Fruit fly (Drosophila melanogaster) S2 (cell line): ENCODE results near the gene bif.

ENCODE experiments used
- CG8478 ChIP-seq: fragments of >200 bp; optimal IDR thresholded peaks from 2 replicates; lab custom pipeline; 2018
- CTCF ChIP-seq, 2 experiments: fragments of >200 bp; optimal IDR thresholded peaks; 2 replicates each; lab custom pipeline; 2018

Gene bif

dm6 chrX:11713808-11714528 lies 35.2 kb downstream of the bif start:
- TF ChIP-seq CG8478, result no peak
- TF ChIP-seq CTCF (optimal IDR thresholded peaks at IDR 0.05; lab: Kevin White, UChicago), result no peak

DNA sequence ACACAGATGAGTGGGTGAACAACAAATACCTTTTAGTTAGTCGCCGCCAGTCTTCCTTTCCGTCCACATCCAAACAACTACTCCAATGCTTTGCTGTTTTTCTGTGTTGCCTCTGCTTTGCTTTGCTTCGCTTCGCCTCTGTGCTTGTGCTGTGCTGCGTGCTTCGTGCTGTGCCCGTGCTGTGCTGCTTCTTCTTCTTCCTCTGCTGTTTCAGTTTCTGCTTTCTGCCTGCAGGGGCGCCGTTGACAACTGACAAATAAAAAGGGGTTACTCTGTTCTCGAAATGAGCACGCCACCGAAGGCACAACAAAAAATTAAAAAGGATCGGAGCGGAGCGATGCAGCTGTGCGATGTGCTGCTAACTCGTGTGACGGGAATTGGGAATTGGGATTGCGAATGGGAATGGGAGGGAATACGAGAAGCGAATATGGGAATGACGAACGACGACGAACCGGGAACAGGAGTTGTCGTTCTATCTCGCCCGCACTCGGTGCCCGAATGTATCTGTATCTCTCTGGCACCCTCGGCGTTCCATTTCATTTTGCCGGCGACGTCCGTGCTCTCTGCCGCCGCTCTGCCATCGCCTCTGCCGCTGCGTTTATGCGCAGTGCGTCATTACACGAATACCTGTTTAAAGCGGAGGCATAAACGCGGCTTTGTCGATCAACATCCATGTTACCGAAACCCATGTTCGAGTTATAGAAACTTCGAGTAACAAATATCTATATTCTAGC lies 35.9 kb downstream of the bif start:
- TF ChIP-seq CG8478 (no peak), CTCF (optimal IDR thresholded peaks at IDR 0.05; lab: Kevin White, UChicago) (peak; percentile 48 to 63)

- no peak for TF ChIP-seq CTCF (optimal IDR thresholded peaks at IDR 0.05; lab: Kevin White, UChicago)
- TF ChIP-seq CG8478, result no peak
Observed at dm6 chrX:11715263-11715659, 36.5 kb downstream of the bif start, which contains the start of gene Amun. Gene Amun (minus strand): TSS chrX:11715565.

dm6 chrX:11715937-11716730 lies 37.4 kb downstream of the bif start:
- TF ChIP-seq CTCF (optimal IDR thresholded peaks at IDR 0.05; lab: Kevin White, UChicago) (no peak), CG8478 (no peak)

DNA sequence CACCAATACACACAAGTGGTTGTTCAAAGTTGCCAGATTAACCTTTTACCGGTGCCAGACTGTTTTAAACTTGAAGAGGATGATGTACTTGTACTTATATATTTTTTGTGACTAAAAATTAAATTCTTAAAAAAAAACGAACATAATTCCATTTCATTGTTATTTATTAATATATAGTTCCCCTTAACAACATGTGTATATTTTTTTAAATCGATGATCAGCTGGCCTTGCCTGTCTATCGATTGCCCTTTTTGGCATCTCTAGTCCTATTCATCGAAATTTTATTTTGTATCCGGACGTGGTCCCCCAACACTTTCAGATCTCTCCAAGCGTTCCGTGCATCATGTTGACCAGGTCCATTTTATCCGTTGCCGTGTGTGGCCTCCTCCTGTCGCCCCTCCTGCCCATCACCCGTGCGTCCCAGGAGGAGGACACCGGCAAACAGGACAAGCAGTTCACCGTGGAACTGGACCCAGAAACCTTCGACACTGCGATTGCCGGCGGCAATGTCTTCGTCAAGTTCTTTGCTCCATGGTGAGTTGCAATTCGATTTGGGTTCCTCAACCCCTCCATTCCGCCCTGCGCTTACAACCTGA lies 38.1 kb downstream of the bif start, which contains the start of gene prtp:
prtp (plus strand) TSS at position 26 of the 596 bp plus-strand sequence.
- TF ChIP-seq CTCF (optimal IDR thresholded peaks at IDR 0.05; lab: Kevin White, UChicago), result no peak
- no peak for TF ChIP-seq CG8478

DNA sequence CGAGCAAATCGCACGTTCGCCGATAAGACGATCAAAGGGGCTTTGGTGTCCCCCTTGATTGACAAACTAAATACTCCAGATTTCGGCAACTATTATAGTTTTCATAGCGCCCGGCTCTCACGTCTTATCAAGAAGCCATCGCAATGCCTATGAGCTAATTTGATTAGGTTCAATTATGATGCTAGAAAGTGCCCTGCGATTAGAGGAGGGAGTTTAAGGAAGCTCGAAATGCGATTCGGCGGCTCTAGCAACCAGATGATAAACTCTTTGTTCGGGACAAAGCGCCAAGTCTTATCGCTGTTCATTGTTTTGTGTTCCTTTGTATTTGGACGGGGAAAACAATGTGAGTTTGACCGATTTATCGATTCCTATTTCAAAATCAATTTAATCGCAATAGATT lies 39.1 kb downstream of the bif start:
- TF ChIP-seq CG8478 (no peak), CTCF (optimal IDR thresholded peaks at IDR 0.05; lab: Kevin White, UChicago) (no peak)

DNA sequence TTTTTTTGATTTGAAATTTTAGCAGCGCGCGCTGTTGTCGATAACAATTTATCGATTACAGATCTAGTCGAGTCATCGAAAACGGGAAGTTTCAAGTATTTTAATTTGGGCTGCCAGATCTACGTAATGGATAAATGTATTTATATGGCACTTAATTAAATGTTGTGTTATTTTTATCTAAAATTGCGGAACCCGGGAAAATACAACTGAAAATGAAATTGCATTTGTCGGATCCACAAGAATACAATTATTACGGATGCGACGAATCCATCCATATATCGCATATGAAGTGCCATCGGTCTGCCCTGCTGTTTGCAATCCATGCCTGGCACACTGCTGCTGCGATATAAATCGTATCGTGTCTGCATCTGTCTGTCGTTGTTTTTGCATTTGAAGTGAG lies 41.4 kb downstream of the bif start, which contains the start of gene Tango10:
Tango10 (plus strand) TSS at position 108 of the 400 bp plus-strand sequence.
- TF ChIP-seq CG8478 (no peak), CTCF (optimal IDR thresholded peaks at IDR 0.05; lab: Kevin White, UChicago) (no peak)

DNA sequence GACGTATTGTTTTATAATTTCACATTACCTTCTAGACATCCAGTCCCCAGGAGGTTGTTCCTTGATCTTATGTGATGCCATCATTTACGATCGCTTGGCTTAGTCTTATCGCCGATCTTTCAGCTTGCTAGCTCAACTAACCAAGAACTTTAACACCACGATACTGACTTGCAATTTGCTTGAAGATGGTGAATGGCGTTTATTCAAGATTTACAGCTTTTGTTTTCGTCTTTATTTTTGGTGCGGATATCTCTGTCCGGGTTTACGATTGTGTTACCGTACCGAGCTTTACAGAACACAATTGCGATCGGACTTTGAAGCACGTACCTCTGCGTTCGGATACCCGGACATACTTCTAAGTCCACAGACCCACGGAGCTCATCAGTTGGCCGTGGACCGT lies 45.2 kb downstream of the bif start, which contains the start of gene CG15221:
CG15221 (plus strand) TSS at position 301 of the 400 bp plus-strand sequence.
- TF ChIP-seq CTCF (optimal IDR thresholded peaks at IDR 0.05; lab: Kevin White, UChicago), result no peak
- no peak for TF ChIP-seq CG8478

DNA sequence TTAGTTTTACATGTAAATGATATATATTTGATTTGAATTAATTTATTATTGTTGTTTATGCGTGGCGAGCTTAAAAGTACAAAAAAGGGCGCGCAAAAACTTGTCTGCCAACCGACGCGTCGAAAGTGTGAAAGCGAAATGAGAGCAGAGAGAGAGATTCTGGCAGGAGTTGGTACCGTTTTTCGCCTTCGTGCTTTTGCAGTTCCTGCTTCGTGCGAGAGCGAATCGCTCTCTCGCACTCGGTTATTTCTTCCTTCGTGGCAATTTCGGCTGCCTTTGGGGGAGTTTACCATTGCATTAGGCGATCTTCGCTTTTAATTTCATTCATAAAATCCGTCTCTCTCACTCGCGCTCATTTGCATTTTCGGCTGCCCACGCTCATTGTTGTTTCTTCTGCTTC lies 50.2 kb downstream of the bif start, which contains the start of gene inaF-D:
inaF-D (minus strand) TSS at position 101 of the 400 bp plus-strand sequence.
- no peak for TF ChIP-seq CG8478
- TF ChIP-seq CTCF (optimal IDR thresholded peaks at IDR 0.05; lab: Kevin White, UChicago), result no peak

DNA sequence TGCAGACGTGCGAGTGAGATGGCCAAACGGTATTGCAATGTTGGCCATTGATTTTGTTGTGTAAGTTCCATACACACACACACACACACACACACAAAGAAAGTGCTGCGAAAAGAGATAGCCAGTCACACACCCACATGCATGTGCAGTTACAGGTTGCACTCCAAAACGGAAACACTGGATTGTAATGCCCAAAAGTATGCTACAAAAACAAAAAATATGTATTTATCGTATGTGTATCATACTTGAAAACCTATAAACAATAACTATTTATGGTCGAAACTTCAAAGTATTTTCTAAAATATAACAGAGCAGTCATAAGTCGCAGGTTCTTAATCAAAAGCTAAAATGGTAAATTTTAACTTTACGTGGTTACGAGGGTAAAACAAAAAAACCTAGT lies 51.2 kb downstream of the bif start:
- TF ChIP-seq CG8478 (no peak), CTCF (optimal IDR thresholded peaks at IDR 0.05; lab: Kevin White, UChicago) (no peak)

- TF ChIP-seq CTCF (optimal IDR thresholded peaks at IDR 0.05; lab: Kevin White, UChicago) (no peak), CG8478 (no peak)
Observed at dm6 chrX:11731665-11732064, 52.9 kb downstream of the bif start, which contains the start of gene inaF-C. Gene inaF-C (minus strand): TSS chrX:11731765.

dm6 chrX:11732670-11733069 lies 53.9 kb downstream of the bif start, which contains the start of gene inaF-B:
Gene inaF-B (minus strand): TSS chrX:11732770.
- TF ChIP-seq CTCF (optimal IDR thresholded peaks at IDR 0.05; lab: Kevin White, UChicago) (no peak), CG8478 (no peak)

dm6 chrX:11733795-11734194 lies 55.0 kb downstream of the bif start, which contains the start of gene inaF-A:
Gene inaF-A (minus strand): TSS chrX:11733895.
- TF ChIP-seq CTCF (optimal IDR thresholded peaks at IDR 0.05; lab: Kevin White, UChicago), result no peak
- no peak for TF ChIP-seq CG8478

DNA sequence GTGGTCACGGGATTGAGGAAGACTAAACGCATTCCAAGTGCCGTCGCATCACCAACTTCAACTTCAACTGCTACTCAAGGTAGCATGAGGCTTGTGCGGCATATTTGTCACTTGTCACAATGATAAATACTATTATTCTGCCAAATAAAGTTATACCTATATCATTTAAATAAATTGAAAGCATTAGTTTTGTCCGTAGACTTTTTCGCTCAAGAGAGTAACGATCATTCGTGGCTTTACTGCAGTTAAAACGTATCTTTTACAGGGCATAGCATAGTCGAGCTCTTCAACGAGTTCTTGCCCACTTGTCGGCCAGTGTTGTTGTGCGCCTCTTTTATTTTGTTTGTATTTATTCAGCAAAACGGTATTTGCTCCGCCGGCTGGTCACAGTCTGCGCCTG lies 57.7 kb downstream of the bif start:
- no peak for TF ChIP-seq CG8478
- TF ChIP-seq CTCF (optimal IDR thresholded peaks at IDR 0.05; lab: Kevin White, UChicago), result no peak
